Comparison of ENCODE assay signal across 5 fruit fly cellular contexts in genomic region chr3L:5365164-5365879, dm6.
TF ChIP-seq lines count a peak whose summit lies in the region.

No protein-coding gene starts in this region.

- no peak for TF ChIP-seq CTCF in whole organism, embryonic (GFP tag; optimal IDR thresholded peaks at IDR 0.05; lab: Kevin White, UChicago)

TF ChIP-seq in whole organism, adult, 20 proteins besides CTCF, POLR2A, EP300 and RAD21 (continues in another document):
- TF ChIP-seq CG11617 (GFP tag; optimal IDR thresholded peaks at IDR 0.05; lab: Kevin White, UChicago) (peak; percentile 9), bab1 (GFP tag; optimal IDR thresholded peaks at IDR 0.05; lab: Kevin White, UChicago) (no peak), Mnt (GFP tag; optimal IDR thresholded peaks at IDR 0.05; lab: Kevin White, UChicago) (no peak), Clk (GFP tag; optimal IDR thresholded peaks at IDR 0.05; lab: Kevin White, UChicago) (no peak), CG5204 (GFP tag; optimal IDR thresholded peaks at IDR 0.05; lab: Kevin White, UChicago) (no peak), tj (GFP tag; optimal IDR thresholded peaks at IDR 0.05; lab: Kevin White, UChicago) (peak; percentile 87), CG33017 (tag; optimal IDR thresholded peaks at IDR 0.05; lab: Kevin White, UChicago) (no peak), CG7045 (GFP tag; optimal IDR thresholded peaks at IDR 0.05; lab: Kevin White, UChicago) (no peak), CG14711 (tag; optimal IDR thresholded peaks at IDR 0.05; lab: Kevin White, UChicago) (no peak), Hr96 (GFP tag; optimal IDR thresholded peaks at IDR 0.05; lab: Kevin White, UChicago) (no peak), pad (GFP tag; optimal IDR thresholded peaks at IDR 0.05; lab: Kevin White, UChicago) (no peak), Crg-1 (GFP tag; optimal IDR thresholded peaks at IDR 0.05; lab: Kevin White, UChicago) (no peak), kay (GFP tag; lab: Kevin White, UChicago; ENCODE audit: borderline replicate concordance) (no peak), ovo (GFP tag; optimal IDR thresholded peaks at IDR 0.05; lab: Kevin White, UChicago) (no peak), cnc (optimal IDR thresholded peaks at IDR 0.05; lab: Kevin White, UChicago) (peak; percentile 63 to 90), CG12768 (GFP tag; optimal IDR thresholded peaks at IDR 0.05; lab: Kevin White, UChicago) (no peak), CG1620 (GFP tag; optimal IDR thresholded peaks at IDR 0.05; lab: Kevin White, UChicago) (no peak), CG7101 (tag; optimal IDR thresholded peaks at IDR 0.05; lab: Kevin White, UChicago) (no peak), cic (GFP tag; optimal IDR thresholded peaks at IDR 0.05; lab: Kevin White, UChicago) (no peak)

TF ChIP-seq in whole organism, embryonic, 481 proteins besides CTCF, POLR2A, EP300 and RAD21 (continues in another document):
- TF ChIP-seq ftz-f1 (GFP tag; optimal IDR thresholded peaks at IDR 0.05; lab: Kevin White, UChicago) (no peak), CG2116 (GFP tag; optimal IDR thresholded peaks at IDR 0.05; lab: Kevin White, UChicago) (peak; percentile 31), CG6791 (GFP tag; IDR thresholded peaks at IDR 0.05; lab: Robert Waterston, UW; ENCODE audit: partially characterized antibody) (no peak), slbo (GFP tag; IDR thresholded peaks at IDR 0.05; lab: Robert Waterston, UW) (peak; percentile 42; the same call in 1 of the 2 replicates), ewg (GFP tag; optimal IDR thresholded peaks at IDR 0.05; lab: Kevin White, UChicago) (peak; percentile 5), CG17385 (GFP tag; optimal IDR thresholded peaks at IDR 0.05; lab: Kevin White, UChicago) (peak; percentile 95), lmd (GFP tag; IDR thresholded peaks at IDR 0.05; lab: Robert Waterston, UW) (peak; percentile 28), crol (GFP tag; IDR thresholded peaks at IDR 0.05; lab: Robert Waterston, UW) (peak; percentile 95), Aef1 (GFP tag; IDR thresholded peaks at IDR 0.05; lab: Robert Waterston, UW) (peak; percentile 23; the same call in 1 of the 3 replicates), CG1603 (tag; optimal IDR thresholded peaks at IDR 0.05; lab: Kevin White, UChicago) (peak; percentile 19), lbe (GFP tag; optimal IDR thresholded peaks at IDR 0.05; lab: Kevin White, UChicago) (no peak), tio (GFP tag; optimal IDR thresholded peaks at IDR 0.05; lab: Kevin White, UChicago) (peak; percentile 31), CG16815 (GFP tag; optimal IDR thresholded peaks at IDR 0.05; lab: Kevin White, UChicago) (no peak), NfI (GFP tag; optimal IDR thresholded peaks at IDR 0.05; lab: Kevin White, UChicago) (peak; percentile 18), Sox102F (GFP tag; optimal IDR thresholded peaks at IDR 0.05; lab: Kevin White, UChicago) (peak; percentile 57), bab2 (GFP tag; optimal IDR thresholded peaks at IDR 0.05; lab: Kevin White, UChicago) (peak; percentile 22), dpn (GFP tag; optimal IDR thresholded peaks at IDR 0.05; lab: Kevin White, UChicago) (peak; percentile 22 to 49), CG7357 (GFP tag; IDR thresholded peaks at IDR 0.05; lab: Robert Waterston, UW) (0 out of 3 replicates have a peak, but pooled peaks have one; percentile 12)

TF ChIP-seq in whole organism, prepupa, 60 proteins besides CTCF, POLR2A, EP300 and RAD21 (continues in another document):
- TF ChIP-seq acj6 (GFP tag; optimal IDR thresholded peaks at IDR 0.05; lab: Kevin White, UChicago) (peak; percentile 79), salr (GFP tag; optimal IDR thresholded peaks at IDR 0.05; lab: Kevin White, UChicago) (peak in 1 of 2 experiments; percentile 66), CG11762 (GFP tag; optimal IDR thresholded peaks at IDR 0.05; lab: Kevin White, UChicago; ENCODE audit: insufficient read depth) (no peak), CG10631 (GFP tag; optimal IDR thresholded peaks at IDR 0.05; lab: Kevin White, UChicago) (peak; percentile 40), spab (GFP tag; optimal IDR thresholded peaks at IDR 0.05; lab: Kevin White, UChicago) (peak; percentile 50), net (GFP tag; optimal IDR thresholded peaks at IDR 0.05; lab: Kevin White, UChicago) (peak; percentile 78), CG6163 (GFP tag; IDR thresholded peaks at IDR 0.05; lab: Robert Waterston, UW) (no peak; the same call in 1 of the 3 replicates), cyc (GFP tag; optimal IDR thresholded peaks at IDR 0.05; lab: Kevin White, UChicago) (peak; percentile 28), CG3032 (tag; optimal IDR thresholded peaks at IDR 0.05; lab: Kevin White, UChicago) (peak; percentile 10), dsx (GFP tag; optimal IDR thresholded peaks at IDR 0.05; lab: Kevin White, UChicago; ENCODE audit: poor library complexity, severe bottlenecking) (peak; percentile 50), Lpt (GFP tag; optimal IDR thresholded peaks at IDR 0.05; lab: Kevin White, UChicago) (peak; percentile 48), Hr38 (GFP tag; optimal IDR thresholded peaks at IDR 0.05; lab: Kevin White, UChicago) (no peak), Met (GFP tag; optimal IDR thresholded peaks at IDR 0.05; lab: Kevin White, UChicago) (peak; percentile 61), fd59A (GFP tag; optimal IDR thresholded peaks at IDR 0.05; lab: Kevin White, UChicago) (no peak), CG7368 (GFP tag; optimal IDR thresholded peaks at IDR 0.05; lab: Kevin White, UChicago) (no peak), pdm3 (GFP tag; optimal IDR thresholded peaks at IDR 0.05; lab: Kevin White, UChicago) (peak; percentile 68), Sox15 (GFP tag; optimal IDR thresholded peaks at IDR 0.05; lab: Kevin White, UChicago) (peak; percentile 34), CG1621 (tag; optimal IDR thresholded peaks at IDR 0.05; lab: Kevin White, UChicago) (no peak), CG34406 (GFP tag; optimal IDR thresholded peaks at IDR 0.05; lab: Kevin White, UChicago) (peak; percentile 80)

TF ChIP-seq in whole organism, pupa, 21 proteins besides CTCF, POLR2A, EP300 and RAD21 (continues in another document):
- TF ChIP-seq CG15710 (tag; optimal IDR thresholded peaks at IDR 0.05; lab: Kevin White, UChicago) (peak; percentile 2), CG32121 (GFP tag; IDR thresholded peaks at IDR 0.05; lab: Robert Waterston, UW) (peak; percentile 28; the same call in 1 of the 2 replicates), Snoo (tag; optimal IDR thresholded peaks at IDR 0.05; lab: Kevin White, UChicago) (peak; percentile 38), CG10348 (GFP tag; IDR thresholded peaks at IDR 0.05; lab: Robert Waterston, UW) (no peak), CG4496 (GFP tag; IDR thresholded peaks at IDR 0.05; lab: Robert Waterston, UW) (peak; percentile 47; the same call in 2 of the 3 replicates), CG8301 (tag; optimal IDR thresholded peaks at IDR 0.05; lab: Kevin White, UChicago) (no peak), CG8159 (tag; optimal IDR thresholded peaks at IDR 0.05; lab: Kevin White, UChicago) (peak; percentile 29), CG34367 (tag; optimal IDR thresholded peaks at IDR 0.05; lab: Kevin White, UChicago) (no peak), CG13204 (GFP tag; optimal IDR thresholded peaks at IDR 0.05; lab: Kevin White, UChicago) (no peak), D1 (tag; optimal IDR thresholded peaks at IDR 0.05; lab: Kevin White, UChicago) (peak; percentile 27), gl (tag; optimal IDR thresholded peaks at IDR 0.05; lab: Kevin White, UChicago) (peak; percentile 44), Pif1A (GFP tag; optimal IDR thresholded peaks at IDR 0.05; lab: Kevin White, UChicago) (peak; percentile 44), CG9948 (tag; optimal IDR thresholded peaks at IDR 0.05; lab: Kevin White, UChicago) (no peak), EcR (GFP tag; optimal IDR thresholded peaks at IDR 0.05; lab: Kevin White, UChicago) (peak; percentile 48), rn (GFP tag; IDR thresholded peaks at IDR 0.05; lab: Robert Waterston, UW) (no peak), CG12605 (GFP tag; IDR thresholded peaks at IDR 0.05; lab: Robert Waterston, UW) (peak; percentile 25; the same call in 1 of the 2 replicates), CG14655 (GFP tag; optimal IDR thresholded peaks at IDR 0.05; lab: Kevin White, UChicago) (no peak), Pif1B (GFP tag; optimal IDR thresholded peaks at IDR 0.05; lab: Kevin White, UChicago) (peak; percentile 5), fd96Ca (GFP tag; IDR thresholded peaks at IDR 0.05; lab: Robert Waterston, UW) (no peak), Ets98B (GFP tag; IDR thresholded peaks at IDR 0.05; lab: Robert Waterston, UW) (0 out of 2 replicates have a peak, but pooled peaks have one; percentile 11)

TF ChIP-seq in whole organism, wandering third instar larva, 38 proteins besides CTCF, POLR2A, EP300 and RAD21:
- peak; percentile 60 for TF ChIP-seq Hnf4 (GFP tag; optimal IDR thresholded peaks at IDR 0.05; lab: Kevin White, UChicago)
- peak in 1 of 2 experiments; percentile 29 for TF ChIP-seq foxo (GFP tag; optimal IDR thresholded peaks at IDR 0.05; lab: Kevin White, UChicago)
- peak; percentile 73 for TF ChIP-seq h (GFP tag; optimal IDR thresholded peaks at IDR 0.05; lab: Kevin White, UChicago)
- TF ChIP-seq Rel (GFP tag; optimal IDR thresholded peaks at IDR 0.05; lab: Kevin White, UChicago), result no peak
- TF ChIP-seq Rel (tag; optimal IDR thresholded peaks at IDR 0.05; lab: Kevin White, UChicago), result peak; percentile 13
- TF ChIP-seq OdsH (GFP tag; optimal IDR thresholded peaks at IDR 0.05; lab: Kevin White, UChicago), result peak; percentile 71
- TF ChIP-seq lola (GFP tag; optimal IDR thresholded peaks at IDR 0.05; lab: Kevin White, UChicago), result no peak
- peak; percentile 31 for TF ChIP-seq br (GFP tag; optimal IDR thresholded peaks at IDR 0.05; lab: Kevin White, UChicago)
- TF ChIP-seq CG32264 (GFP tag; optimal IDR thresholded peaks at IDR 0.05; lab: Kevin White, UChicago), result no peak
- TF ChIP-seq jim (GFP tag; optimal IDR thresholded peaks at IDR 0.05; lab: Kevin White, UChicago), result no peak
- TF ChIP-seq sv (GFP tag; optimal IDR thresholded peaks at IDR 0.05; lab: Kevin White, UChicago), result peak; percentile 18
- TF ChIP-seq sage (GFP tag; optimal IDR thresholded peaks at IDR 0.05; lab: Kevin White, UChicago), result peak; percentile 22
- TF ChIP-seq rgr (GFP tag; optimal IDR thresholded peaks at IDR 0.05; lab: Kevin White, UChicago), result peak; percentile 51
- peak; percentile 13 for TF ChIP-seq Sp1 (GFP tag; optimal IDR thresholded peaks at IDR 0.05; lab: Kevin White, UChicago)
- no peak for TF ChIP-seq Abd-B (GFP tag; optimal IDR thresholded peaks at IDR 0.05; lab: Kevin White, UChicago)
- TF ChIP-seq psq (GFP tag; optimal IDR thresholded peaks at IDR 0.05; lab: Kevin White, UChicago), result peak; percentile 76
- TF ChIP-seq Hr78 (GFP tag; optimal IDR thresholded peaks at IDR 0.05; lab: Kevin White, UChicago), result no peak
- peak; percentile 42 for TF ChIP-seq ey (GFP tag; optimal IDR thresholded peaks at IDR 0.05; lab: Kevin White, UChicago)
- TF ChIP-seq GATAd (GFP tag; optimal IDR thresholded peaks at IDR 0.05; lab: Kevin White, UChicago), result no peak
- no peak for TF ChIP-seq CG9705 (GFP tag; optimal IDR thresholded peaks at IDR 0.05; lab: Kevin White, UChicago)
